Fruit fly (Drosophila melanogaster): ENCODE measurements around the gene CG5421.

dm6 chr2L:12481758-12482157 lies 33.8 kb upstream of the CG5421 start:
- TF ChIP-seq Hr78 (GFP tag; optimal IDR thresholded peaks at IDR 0.05): no peak
- no peak for TF ChIP-seq psq (GFP tag; optimal IDR thresholded peaks at IDR 0.05)
- TF ChIP-seq ey (GFP tag; optimal IDR thresholded peaks at IDR 0.05): no peak
- TF ChIP-seq woc (GFP tag; optimal IDR thresholded peaks at IDR 0.05): no peak
- TF ChIP-seq Myc (optimal IDR thresholded peaks at IDR 0.05): no peak
- no peak for TF ChIP-seq Abd-B (GFP tag; optimal IDR thresholded peaks at IDR 0.05)
- no peak for TF ChIP-seq br (GFP tag; optimal IDR thresholded peaks at IDR 0.05)
- TF ChIP-seq pan (optimal IDR thresholded peaks at IDR 0.05): no peak
- TF ChIP-seq jim (GFP tag; optimal IDR thresholded peaks at IDR 0.05): no peak
